Fruit fly (Drosophila melanogaster): ENCODE measurements around the gene CG4022.
A peak's percentile ranks its signal among the peaks of the same experiment; 100 is the strongest.

The CG4022 gene

dm6 chr3L:9410754-9411423, at the start of gene CG4022, which contains the start of gene Cpsf5 (continued):
- TF ChIP-seq Nf-YC (tag; optimal IDR thresholded peaks at IDR 0.05) (peak; percentile 79), onecut (GFP tag; IDR thresholded peaks at IDR 0.05) (peak; percentile 81), Atf-2 (GFP tag; optimal IDR thresholded peaks at IDR 0.05) (no peak), CG11247 (GFP tag; IDR thresholded peaks at IDR 0.05) (peak; percentile 70), CG2116 (GFP tag; optimal IDR thresholded peaks at IDR 0.05) (peak; percentile 83), CG7372 (GFP tag; IDR thresholded peaks at IDR 0.05) (peak; percentile 84), lov (optimal IDR thresholded peaks at IDR 0.05) (no peak), lov (GFP tag; IDR thresholded peaks at IDR 0.05) (peak; percentile 71; the same call in 2 of the 3 replicates), CrebB (tag; optimal IDR thresholded peaks at IDR 0.05) (peak; percentile 75), gsb-n (tag; optimal IDR thresholded peaks at IDR 0.05) (peak; percentile 84), CG4820 (GFP tag; optimal IDR thresholded peaks at IDR 0.05) (peak; percentile 61), kni (GFP tag; optimal IDR thresholded peaks at IDR 0.05) (peak; percentile 93), Pdp1 (GFP tag; optimal IDR thresholded peaks at IDR 0.05) (peak; percentile 70 to 79), CG32767 (GFP tag; IDR thresholded peaks at IDR 0.05) (peak; percentile 91), CG12942 (GFP tag; optimal IDR thresholded peaks at IDR 0.05) (peak; percentile 73), rib (GFP tag; IDR thresholded peaks at IDR 0.05) (peak; percentile 89; the same call in 1 of the 2 replicates), dimm (GFP tag; IDR thresholded peaks at IDR 0.05) (no peak; the same call in 1 of the 2 replicates), row (GFP tag; IDR thresholded peaks at IDR 0.05) (peak; percentile 95), CG13287 (GFP tag; IDR thresholded peaks at IDR 0.05; ENCODE audit: partially characterized antibody) (peak; percentile 68), CG8765 (GFP tag; IDR thresholded peaks at IDR 0.05) (peak; percentile 66; the same call in 1 of the 2 replicates), hkb (optimal IDR thresholded peaks at IDR 0.05) (no peak), hkb (GFP tag; IDR thresholded peaks at IDR 0.05) (peak; percentile 87), lbe (GFP tag; optimal IDR thresholded peaks at IDR 0.05) (peak; percentile 66), CG18011 (GFP tag; optimal IDR thresholded peaks at IDR 0.05) (peak; percentile 58), CG14965 (GFP tag; optimal IDR thresholded peaks at IDR 0.05; ENCODE audit: borderline replicate concordance) (no peak), Stat92E (GFP tag; optimal IDR thresholded peaks at IDR 0.05) (peak in 1 of 3 experiments; percentile 73), Gug (GFP tag; IDR thresholded peaks at IDR 0.05) (peak; percentile 58; the same call in 3 of the 4 replicates), bigmax (GFP tag; optimal IDR thresholded peaks at IDR 0.05) (peak; percentile 34), kah (GFP tag; optimal IDR thresholded peaks at IDR 0.05) (peak; percentile 22), tup (GFP tag; optimal IDR thresholded peaks at IDR 0.05) (peak; percentile 41), Optix (GFP tag; IDR thresholded peaks at IDR 0.05) (no peak; the same call in 1 of the 3 replicates), Poxn (GFP tag; IDR thresholded peaks at IDR 0.05) (peak; percentile 56; the same call in 1 of the 2 replicates), Med (GFP tag) (peak; percentile 92), CG9215 (GFP tag; IDR thresholded peaks at IDR 0.05) (peak; percentile 82), Dp (GFP tag; optimal IDR thresholded peaks at IDR 0.05) (peak; percentile 28), sd (tag; optimal IDR thresholded peaks at IDR 0.05) (peak; percentile 47), sob (GFP tag; IDR thresholded peaks at IDR 0.05) (peak; percentile 87), CG2712 (tag; optimal IDR thresholded peaks at IDR 0.05) (peak; percentile 91), chif (GFP tag; optimal IDR thresholded peaks at IDR 0.05) (peak; percentile 63 to 70), grn (GFP tag; optimal IDR thresholded peaks at IDR 0.05) (peak; percentile 35), CG3281 (GFP tag; optimal IDR thresholded peaks at IDR 0.05) (peak; percentile 79), jing (GFP tag; optimal IDR thresholded peaks at IDR 0.05) (peak; percentile 12), D19A (tag; optimal IDR thresholded peaks at IDR 0.05) (peak; percentile 52), gcm (GFP tag; optimal IDR thresholded peaks at IDR 0.05) (peak; percentile 78), CG33557 (GFP tag; optimal IDR thresholded peaks at IDR 0.05) (peak; percentile 86), Awh (GFP tag; IDR thresholded peaks at IDR 0.05) (peak; percentile 62; the same call in 1 of the 2 replicates), Hmx (GFP tag; optimal IDR thresholded peaks at IDR 0.05) (peak; percentile 44), kay (GFP tag; optimal IDR thresholded peaks at IDR 0.05) (peak; percentile 71), CoRest (tag; optimal IDR thresholded peaks at IDR 0.05) (peak; percentile 91)

Measured in whole organism, embryonic.